Worm (Caenorhabditis elegans): ENCODE data around the gene frpr-1.

The frpr-1 gene

ce11 chrX:8158975-8159813 is 29.8 kb upstream of the frpr-1 start, which contains the start of gene hil-3 (continued):
- TF ChIP-seq hlh-11 (tag; optimal IDR thresholded peaks at IDR 0.05), result no peak
- TF ChIP-seq duxl-1 (tag; optimal IDR thresholded peaks at IDR 0.05; ENCODE audit: poor library complexity), result no peak
- TF ChIP-seq mes-2 (tag; optimal IDR thresholded peaks at IDR 0.05; ENCODE audit: poor library complexity, severe bottlenecking), result peak; percentile 51
- no peak for TF ChIP-seq snpc-1.2 (GFP tag; IDR thresholded peaks at IDR 0.05)
- TF ChIP-seq hlh-30 (tag; optimal IDR thresholded peaks at IDR 0.05; ENCODE audit: insufficient read depth), result no peak
- TF ChIP-seq daf-16 (GFP tag; optimal IDR thresholded peaks at IDR 0.05), result no peak
- TF ChIP-seq daf-16 (tag; optimal IDR thresholded peaks at IDR 0.05), result no peak
- TF ChIP-seq jun-1 (tag; optimal IDR thresholded peaks at IDR 0.05), result no peak
- TF ChIP-seq egl-27 (tag; optimal IDR thresholded peaks at IDR 0.05), result no peak
- TF ChIP-seq arid-1 (GFP tag; conservative IDR thresholded peaks at IDR 0.05), result no peak
- TF ChIP-seq F44E2.7 (GFP tag; IDR thresholded peaks at IDR 0.05), result no peak
- TF ChIP-seq dmd-6 (GFP tag; IDR thresholded peaks at IDR 0.05), result no peak
- TF ChIP-seq cey-2 (tag; optimal IDR thresholded peaks at IDR 0.05; ENCODE audit: borderline replicate concordance, insufficient read depth), result no peak
- TF ChIP-seq lin-38 (GFP tag; IDR thresholded peaks at IDR 0.05), result no peak
- no peak for TF ChIP-seq saeg-2 (GFP tag; IDR thresholded peaks at IDR 0.05)
- peak; percentile 74 for TF ChIP-seq set-16 (GFP tag; IDR thresholded peaks at IDR 0.05)
- no peak for TF ChIP-seq dmd-9 (GFP tag; IDR thresholded peaks at IDR 0.05)
- no peak for TF ChIP-seq Y48G9A.11 (GFP tag; IDR thresholded peaks at IDR 0.05)
- peak in 1 of 2 experiments; percentile 25 for TF ChIP-seq lsy-2 (tag; optimal IDR thresholded peaks at IDR 0.05)
- no peak for TF ChIP-seq nhr-237 (tag; optimal IDR thresholded peaks at IDR 0.05)
- no peak for TF ChIP-seq nhr-77 (tag; optimal IDR thresholded peaks at IDR 0.05)
- peak; percentile 57 for TF ChIP-seq ama-1 (optimal IDR thresholded peaks at IDR 0.05)
- no peak for TF ChIP-seq lir-3 (tag; optimal IDR thresholded peaks at IDR 0.05)
- TF ChIP-seq pqm-1 (tag; optimal IDR thresholded peaks at IDR 0.05), result no peak
- no peak for TF ChIP-seq daf-12 (tag; optimal IDR thresholded peaks at IDR 0.05)
- TF ChIP-seq mdt-29 (GFP tag; IDR thresholded peaks at IDR 0.05), result no peak
- TF ChIP-seq pha-4 (GFP tag; IDR thresholded peaks at IDR 0.05), result no peak
- TF ChIP-seq pha-4 (tag; optimal IDR thresholded peaks at IDR 0.05), result no peak
- TF ChIP-seq mep-1 (tag; optimal IDR thresholded peaks at IDR 0.05), result peak; percentile 53
- no peak for TF ChIP-seq nhr-10 (tag; optimal IDR thresholded peaks at IDR 0.05)
- TF ChIP-seq D1046.2 (GFP tag; IDR thresholded peaks at IDR 0.05), result no peak
- TF ChIP-seq ceh-82 (tag; optimal IDR thresholded peaks at IDR 0.05), result no peak
- TF ChIP-seq egl-43 (GFP tag; IDR thresholded peaks at IDR 0.05), result no peak
- no peak for TF ChIP-seq T20F7.1 (GFP tag; optimal IDR thresholded peaks at IDR 0.05)
- TF ChIP-seq zag-1 (tag; optimal IDR thresholded peaks at IDR 0.05), result no peak
- TF ChIP-seq lim-7 (GFP tag; IDR thresholded peaks at IDR 0.05), result no peak
- TF ChIP-seq F26F4.8 (GFP tag; conservative IDR thresholded peaks at IDR 0.05), result no peak
- TF ChIP-seq mdl-1 (tag; optimal IDR thresholded peaks at IDR 0.05), result no peak
- TF ChIP-seq nhr-25 (tag; optimal IDR thresholded peaks at IDR 0.05; ENCODE audit: borderline replicate concordance, insufficient read depth), result no peak
- no peak for TF ChIP-seq lin-1 (GFP tag; IDR thresholded peaks at IDR 0.05)
- TF ChIP-seq ceh-20 (GFP tag; IDR thresholded peaks at IDR 0.05), result no peak
- no peak for TF ChIP-seq ctbp-1 (GFP tag; IDR thresholded peaks at IDR 0.05)
- no peak for TF ChIP-seq R02D3.7 (tag; optimal IDR thresholded peaks at IDR 0.05)
- TF ChIP-seq snpc-4 (tag; optimal IDR thresholded peaks at IDR 0.05), result no peak
- TF ChIP-seq daf-8 (GFP tag; IDR thresholded peaks at IDR 0.05), result no peak
- TF ChIP-seq gei-8 (GFP tag; optimal IDR thresholded peaks at IDR 0.05), result no peak
- TF ChIP-seq Y5F2A.4 (GFP tag; optimal IDR thresholded peaks at IDR 0.05), result no peak
- TF ChIP-seq dve-1 (tag; optimal IDR thresholded peaks at IDR 0.05; ENCODE audit: insufficient read depth), result peak; percentile 37
- no peak for TF ChIP-seq nhr-48 (tag; optimal IDR thresholded peaks at IDR 0.05)
- peak; percentile 4 for TF ChIP-seq nhr-6 (tag; optimal IDR thresholded peaks at IDR 0.05)
